Fruit fly (Drosophila melanogaster) whole organism, embryonic: ENCODE measurements around the gene CG10324.
A peak's percentile ranks its signal among the peaks of the same experiment; 100 is the strongest.

Experiments
- Bgb ChIP-seq: fragments of 200-800 bp; sonication (Bioruptor generic); IDR thresholded peaks from 2 replicates; pipeline ENCODE4 v1.3.6; 2022; ENCODE audit warnings: missing biosample characterization, missing genetic modification characterization; ENCODE audit not compliant: partially characterized antibody
- CG11560 ChIP-seq: fragments of 200-800 bp; sonication (Bioruptor generic); IDR thresholded peaks from 3 replicates; pipeline ENCODE4 v1.3.6; 2022; ENCODE audit warnings: missing biosample characterization, missing genetic modification characterization
- CG12104 ChIP-seq: fragments of 200-800 bp; sonication (Bioruptor generic); optimal IDR thresholded peaks from 3 replicates; lab custom pipeline; 2016; ENCODE audit warnings: missing biosample characterization, missing genetic modification characterization
- CG13424 ChIP-seq: fragments of 200-800 bp; sonication (Bioruptor generic); optimal IDR thresholded peaks from 2 replicates; lab custom pipeline; 2019; ENCODE audit warnings: missing biosample characterization, mild to moderate bottlenecking, missing genetic modification characterization, moderate library complexity
- CG13624 ChIP-seq: fragments of 200-800 bp; sonication (Bioruptor generic); optimal IDR thresholded peaks from 2 replicates; lab custom pipeline; 2016; ENCODE audit warnings: missing biosample characterization, missing genetic modification characterization
- CG13894 ChIP-seq: fragments of 200-800 bp; sonication (Bioruptor generic); optimal IDR thresholded peaks from 3 replicates; lab custom pipeline; 2018; ENCODE audit warnings: missing biosample characterization, mild to moderate bottlenecking, missing genetic modification characterization, moderate library complexity
- CG15073 ChIP-seq: fragments of 200-800 bp; sonication (Bioruptor generic); optimal IDR thresholded peaks from 2 replicates; lab custom pipeline; 2016; ENCODE audit warnings: missing biosample characterization, missing genetic modification characterization
- CG15601 ChIP-seq: fragments of 200-800 bp; sonication (Bioruptor generic); optimal IDR thresholded peaks from 3 replicates; lab custom pipeline; 2019; ENCODE audit warnings: missing biosample characterization, mild to moderate bottlenecking, missing genetic modification characterization, moderate library complexity
- CG17802 ChIP-seq: fragments of 200-800 bp; sonication (Bioruptor generic); optimal IDR thresholded peaks from 2 replicates; lab custom pipeline; 2018; ENCODE audit warnings: missing biosample characterization, mild to moderate bottlenecking, missing genetic modification characterization, moderate library complexity
- CG2129 ChIP-seq: fragments of 200-800 bp; sonication (Bioruptor generic); IDR thresholded peaks from 2 replicates; pipeline ENCODE4 v1.3.6; 2022; ENCODE audit warnings: missing biosample characterization, missing genetic modification characterization; ENCODE audit not compliant: partially characterized antibody
- CG33557 ChIP-seq: fragments of 200-800 bp; sonication (Bioruptor generic); optimal IDR thresholded peaks from 2 replicates; lab custom pipeline; 2019; ENCODE audit warnings: missing biosample characterization, mild to moderate bottlenecking, missing genetic modification characterization, moderate library complexity
- CG5953 ChIP-seq: fragments of 200-800 bp; sonication (Bioruptor generic); IDR thresholded peaks from 2 replicates; pipeline ENCODE4 v1.3.6; 2022; ENCODE audit warnings: missing biosample characterization, missing genetic modification characterization
- CG6175 ChIP-seq: fragments of 200-800 bp; sonication (Bioruptor generic); IDR thresholded peaks from 3 replicates; pipeline ENCODE4 v1.3.6; 2022; ENCODE audit warnings: missing biosample characterization, missing genetic modification characterization
- CG8478 ChIP-seq: fragments of >200 bp; optimal IDR thresholded peaks from 2 replicates; lab custom pipeline; 2018
- CG9437 ChIP-seq: fragments of 200-800 bp; sonication (Bioruptor generic); optimal IDR thresholded peaks from 2 replicates; lab custom pipeline; 2018; ENCODE audit warnings: missing biosample characterization, mild to moderate bottlenecking, missing genetic modification characterization
- Camta ChIP-seq: fragments of 200-800 bp; sonication (Bioruptor generic); optimal IDR thresholded peaks from 2 replicates; lab custom pipeline; 2016; ENCODE audit warnings: missing biosample characterization, missing genetic modification characterization
- CkIIα-i1 ChIP-seq: fragments of 200-800 bp; sonication (Bioruptor generic); IDR thresholded peaks from 2 replicates; pipeline ENCODE4 v1.3.6; 2022; ENCODE audit warnings: missing biosample characterization, missing genetic modification characterization
- CrebB ChIP-seq: fragments of 200-800 bp; sonication (Bioruptor generic); optimal IDR thresholded peaks from 3 replicates; lab custom pipeline; 2018; ENCODE audit warnings: missing biosample characterization, mild to moderate bottlenecking, missing genetic modification characterization
- Dek ChIP-seq: fragments of 200-800 bp; sonication (Bioruptor generic); optimal IDR thresholded peaks from 3 replicates; lab custom pipeline; 2019; ENCODE audit warnings: missing biosample characterization, mild to moderate bottlenecking, missing genetic modification characterization, moderate library complexity
- Dfd ChIP-seq, 2 experiments: fragments of >200 bp; optimal IDR thresholded peaks; 2 replicates each; lab custom pipeline; 2017; ENCODE audit warnings: missing biosample characterization in 2 of 2, missing genetic modification characterization in 2 of 2
- Ets65A ChIP-seq: fragments of 200-800 bp; sonication (Bioruptor generic); peaks from one replicate; lab custom pipeline; 2016; ENCODE audit warnings: missing biosample characterization, missing genetic modification characterization
- Fer3 ChIP-seq: fragments of 200-800 bp; sonication (Bioruptor generic); optimal IDR thresholded peaks from 2 replicates; lab custom pipeline; 2018; ENCODE audit warnings: missing biosample characterization, mild to moderate bottlenecking, missing genetic modification characterization, moderate library complexity
- HLH4C ChIP-seq: fragments of 200-800 bp; sonication (Bioruptor generic); IDR thresholded peaks from 3 replicates; pipeline ENCODE4 v1.3.6; 2022; ENCODE audit warnings: missing biosample characterization, missing genetic modification characterization; ENCODE audit not compliant: partially characterized antibody
- HLH54F ChIP-seq: fragments of 200-800 bp; sonication (Bioruptor generic); optimal IDR thresholded peaks from 3 replicates; lab custom pipeline; 2016; ENCODE audit warnings: missing biosample characterization, missing genetic modification characterization
- Hmx ChIP-seq: fragments of 200-800 bp; sonication (Bioruptor generic); optimal IDR thresholded peaks from 2 replicates; lab custom pipeline; 2016; ENCODE audit warnings: missing biosample characterization, missing genetic modification characterization
- Jarid2 ChIP-seq: fragments of 200-800 bp; sonication (Bioruptor generic); optimal IDR thresholded peaks from 3 replicates; lab custom pipeline; 2017; ENCODE audit warnings: mild to moderate bottlenecking, missing biosample characterization, missing genetic modification reagents, missing genetic modification characterization
- Max ChIP-seq: fragments of 200-800 bp; sonication (Bioruptor generic); optimal IDR thresholded peaks from 2 replicates; lab custom pipeline; 2016; ENCODE audit warnings: missing biosample characterization, mild to moderate bottlenecking, missing genetic modification characterization
- NfI ChIP-seq: fragments of 200-800 bp; sonication (Bioruptor generic); optimal IDR thresholded peaks from 3 replicates; lab custom pipeline; 2018; ENCODE audit warnings: missing biosample characterization, mild to moderate bottlenecking, missing genetic modification characterization, moderate library complexity
- Ptx1 ChIP-seq: fragments of 200-800 bp; sonication (Bioruptor generic); IDR thresholded peaks from 2 replicates; pipeline ENCODE4 v1.3.6; 2022; ENCODE audit warnings: missing biosample characterization, missing genetic modification characterization
- Rx ChIP-seq: fragments of 200-800 bp; sonication (Bioruptor generic); IDR thresholded peaks from 2 replicates; pipeline ENCODE4 v1.3.6; 2022; ENCODE audit warnings: missing biosample characterization, missing genetic modification characterization
- Sox100B ChIP-seq: fragments of 200-800 bp; sonication (Bioruptor generic); optimal IDR thresholded peaks from 3 replicates; lab custom pipeline; 2018; ENCODE audit warnings: missing biosample characterization, mild to moderate bottlenecking, missing genetic modification characterization
- aop ChIP-seq: fragments of 200-800 bp; sonication (Bioruptor generic); IDR thresholded peaks from 2 replicates; pipeline ENCODE4 v1.3.6; 2022; ENCODE audit warnings: missing biosample characterization, missing genetic modification characterization
- ato ChIP-seq: fragments of 200-800 bp; sonication (Bioruptor generic); IDR thresholded peaks from 2 replicates; pipeline ENCODE4 v1.3.6; 2022; ENCODE audit warnings: missing biosample characterization, missing genetic modification characterization; ENCODE audit not compliant: partially characterized antibody
- bbx ChIP-seq: fragments of 200-800 bp; sonication (Bioruptor generic); IDR thresholded peaks from 2 replicates; pipeline ENCODE4 v1.3.6; 2022; ENCODE audit warnings: missing biosample characterization, missing genetic modification characterization; ENCODE audit not compliant: partially characterized antibody
- cad ChIP-seq: fragments of >200 bp; optimal IDR thresholded peaks from 2 replicates; lab custom pipeline; 2017; ENCODE audit warnings: missing biosample characterization, missing genetic modification characterization
- dimm ChIP-seq: fragments of 200-800 bp; sonication (Bioruptor generic); IDR thresholded peaks from 2 replicates; pipeline ENCODE4 v1.3.6; 2022; ENCODE audit warnings: missing biosample characterization, missing genetic modification characterization
- ftz-f1 ChIP-seq: fragments of 200-800 bp; sonication (Bioruptor generic); optimal IDR thresholded peaks from 2 replicates; lab custom pipeline; 2016; ENCODE audit warnings: missing biosample characterization, missing genetic modification characterization
- jumu ChIP-seq: fragments of 200-800 bp; sonication (Bioruptor generic); optimal IDR thresholded peaks from 3 replicates; lab custom pipeline; 2016; ENCODE audit warnings: missing biosample characterization, missing genetic modification characterization
- ken ChIP-seq: fragments of 200-800 bp; sonication (Bioruptor generic); IDR thresholded peaks from 3 replicates; pipeline ENCODE4 v1.3.6; 2022; ENCODE audit warnings: missing biosample characterization, missing genetic modification characterization
- lilli ChIP-seq: fragments of 200-800 bp; sonication (Bioruptor generic); optimal IDR thresholded peaks from 3 replicates; lab custom pipeline; 2016; ENCODE audit warnings: missing biosample characterization, missing genetic modification characterization
- mirr ChIP-seq: fragments of 200-800 bp; sonication (Bioruptor generic); optimal IDR thresholded peaks from 3 replicates; lab custom pipeline; 2018; ENCODE audit warnings: missing biosample characterization, mild to moderate bottlenecking, missing genetic modification characterization
- pan ChIP-seq, 4 experiments: fragments of >200 bp in 3 of 4; fragments of 200-800 bp in 1 of 4; sonication (Bioruptor generic) in 1 of 4; optimal IDR thresholded peaks in 3 of 4; IDR thresholded peaks in 1 of 4; 2 replicates each; pipeline versions ENCODE4 v1.3.6 to Lab custom; 2017 to 2022; ENCODE audit warnings: missing biosample characterization in 2 of 4, missing genetic modification characterization in 2 of 4, mixed read lengths in 1 of 4
- prd ChIP-seq, 3 experiments: fragments of >200 bp in 2 of 3; fragments of 200-800 bp in 1 of 3; sonication (Bioruptor generic) in 1 of 3; optimal IDR thresholded peaks in 2 of 3; IDR thresholded peaks in 1 of 3; 2 replicates in 2 of 3; 3 replicates in 1 of 3; pipeline versions ENCODE4 v1.3.6 to Lab custom; 2017 to 2022; ENCODE audit warnings: missing biosample characterization in 1 of 3, missing genetic modification characterization in 1 of 3
- ranshi ChIP-seq: fragments of 200-800 bp; sonication (Bioruptor generic); IDR thresholded peaks from 2 replicates; pipeline ENCODE4 v1.3.6; 2022; ENCODE audit warnings: missing biosample characterization, missing genetic modification characterization
- row ChIP-seq: fragments of 200-800 bp; sonication (Bioruptor generic); IDR thresholded peaks from 3 replicates; pipeline ENCODE4 v1.3.6; 2022; ENCODE audit warnings: missing biosample characterization, missing genetic modification characterization
- ssp ChIP-seq: fragments of 200-800 bp; sonication (Bioruptor generic); IDR thresholded peaks from 2 replicates; pipeline ENCODE4 v1.3.6; 2022; ENCODE audit warnings: missing biosample characterization, missing genetic modification characterization
- zen ChIP-seq: fragments of 200-800 bp; sonication (Bioruptor generic); optimal IDR thresholded peaks from 3 replicates; lab custom pipeline; 2018; ENCODE audit warnings: missing biosample characterization, mild to moderate bottlenecking, missing genetic modification characterization, moderate library complexity

CG10324 gene

dm6 chr3R:16655494-16656493 is 9.0 kb upstream of the CG10324 start, which contains the start of gene modSP (continued):
- no peak for TF ChIP-seq CG2129 (GFP tag; lab: Robert Waterston, UW)
- TF ChIP-seq prd (optimal IDR thresholded peaks at IDR 0.05; lab: Kevin White, UChicago) = no peak
- TF ChIP-seq prd (GFP tag; IDR thresholded peaks at IDR 0.05; lab: Robert Waterston, UW) = no peak
- no peak for TF ChIP-seq CG6175 (GFP tag; lab: Robert Waterston, UW)
- no peak for TF ChIP-seq CG8478
- TF ChIP-seq HLH4C = peak; percentile 92
- no peak for TF ChIP-seq Dfd (GFP tag; optimal IDR thresholded peaks at IDR 0.05; lab: Kevin White, UChicago)
- TF ChIP-seq CG12104 (GFP tag; lab: Kevin White, UChicago) = peak; percentile 39
- TF ChIP-seq Jarid2 (GFP tag; lab: Kevin White, UChicago) = peak; percentile 61
- TF ChIP-seq CG11560 (tag; lab: Robert Waterston, UW) = peak; percentile 81; the same call in 2 of the 3 replicates
- peak; percentile 4 for TF ChIP-seq Dek (tag; lab: Kevin White, UChicago)
- peak; percentile 85 for TF ChIP-seq ato
- TF ChIP-seq Camta = no peak
- TF ChIP-seq CrebB (tag; lab: Kevin White, UChicago) = no peak
- TF ChIP-seq lilli = peak; percentile 47
- no peak for TF ChIP-seq aop (GFP tag; lab: Robert Waterston, UW)
- no peak for TF ChIP-seq mirr (GFP tag; lab: Kevin White, UChicago)
- no peak for TF ChIP-seq CG17802 (tag; lab: Kevin White, UChicago)
- TF ChIP-seq CG13624 (GFP tag; lab: Kevin White, UChicago) = peak; percentile 36
- no peak for TF ChIP-seq NfI (GFP tag; lab: Kevin White, UChicago)
- TF ChIP-seq jumu (GFP tag; lab: Kevin White, UChicago) = peak; percentile 18
- TF ChIP-seq Max (GFP tag; lab: Kevin White, UChicago) = no peak
- peak; percentile 6 for TF ChIP-seq Fer3 (tag; lab: Kevin White, UChicago)
- no peak for TF ChIP-seq ken (GFP tag; lab: Robert Waterston, UW)
- TF ChIP-seq ssp (GFP tag; lab: Robert Waterston, UW) = peak; percentile 64
- TF ChIP-seq CG33557 = no peak
- peak; percentile 16 for TF ChIP-seq CG15601
- TF ChIP-seq Rx (GFP tag; lab: Robert Waterston, UW) = peak; percentile 22; the same call in 1 of the 2 replicates
- TF ChIP-seq pan (optimal IDR thresholded peaks at IDR 0.05; lab: Kevin White, UChicago) = no peak
- peak in 1 of 2 experiments; percentile 61 for TF ChIP-seq pan (GFP tag; optimal IDR thresholded peaks at IDR 0.05 in 1 of 2, IDR thresholded peaks at IDR 0.05 in 1 of 2)
- TF ChIP-seq row = peak; percentile 73
- no peak for TF ChIP-seq CG5953 (GFP tag; lab: Robert Waterston, UW)
- TF ChIP-seq cad (GFP tag; lab: Kevin White, UChicago) = no peak
- no peak for TF ChIP-seq dimm (GFP tag; lab: Robert Waterston, UW)
- TF ChIP-seq CG9437 (GFP tag; lab: Kevin White, UChicago) = peak; percentile 86
- peak; percentile 83 for TF ChIP-seq bbx (GFP tag; lab: Robert Waterston, UW)
- TF ChIP-seq CkIIα-i1 (GFP tag; lab: Robert Waterston, UW) = no peak
- TF ChIP-seq Sox100B (GFP tag; lab: Kevin White, UChicago) = no peak
- TF ChIP-seq ranshi (GFP tag; lab: Robert Waterston, UW) = peak; percentile 61
- TF ChIP-seq Ets65A (GFP tag; lab: Kevin White, UChicago) = peak; percentile 96
- peak; percentile 45; the same call in 1 of the 2 replicates for TF ChIP-seq Ptx1 (GFP tag; lab: Robert Waterston, UW)
- TF ChIP-seq ftz-f1 (GFP tag; lab: Kevin White, UChicago) = no peak
- peak; percentile 19 for TF ChIP-seq zen (tag; lab: Kevin White, UChicago)
- TF ChIP-seq Bgb (GFP tag; lab: Robert Waterston, UW) = peak; percentile 78
- TF ChIP-seq HLH54F (GFP tag; lab: Kevin White, UChicago) = peak; percentile 52
- peak; percentile 12 for TF ChIP-seq CG13424 (tag; lab: Kevin White, UChicago)
- peak; percentile 48 for TF ChIP-seq CG13894 (tag; lab: Kevin White, UChicago)
- TF ChIP-seq CG15073 (GFP tag; lab: Kevin White, UChicago) = no peak
- no peak for TF ChIP-seq Hmx (GFP tag; lab: Kevin White, UChicago)
